Worm (Caenorhabditis elegans): ENCODE results near the gene srh-154.

Gene srh-154

DNA sequence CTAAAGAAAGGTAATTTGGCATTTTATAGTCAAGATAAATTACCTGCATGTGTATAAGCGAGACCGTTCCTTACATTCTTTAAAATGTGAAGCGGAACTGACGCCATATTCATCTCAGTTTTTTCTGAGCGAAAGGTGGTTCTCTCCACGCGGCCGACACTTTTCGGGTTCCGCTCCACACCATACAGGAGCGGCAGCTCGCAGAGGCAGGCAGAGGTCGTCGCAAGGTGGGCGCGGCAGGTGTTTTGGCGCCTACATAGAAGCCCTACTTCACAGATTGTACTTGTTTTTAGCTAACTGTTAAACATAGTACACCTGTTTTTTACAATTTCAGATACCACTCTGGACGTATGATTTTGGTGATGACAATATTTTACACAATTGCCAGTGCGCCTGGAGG, 28.4 kb downstream of the srh-154 start:
- TF ChIP-seq zip-5 (tag; optimal IDR thresholded peaks at IDR 0.05), result no peak
- TF ChIP-seq syd-9 (tag; optimal IDR thresholded peaks at IDR 0.05), result no peak
- no peak for TF ChIP-seq lin-11 (tag; optimal IDR thresholded peaks at IDR 0.05)
- TF ChIP-seq tbx-7 (tag; optimal IDR thresholded peaks at IDR 0.05), result no peak
- no peak for TF ChIP-seq T23F11.4 (GFP tag; optimal IDR thresholded peaks at IDR 0.05)
- TF ChIP-seq unc-55 (GFP tag; optimal IDR thresholded peaks at IDR 0.05), result no peak
- TF ChIP-seq npax-4 (tag; optimal IDR thresholded peaks at IDR 0.05), result no peak
- no peak for TF ChIP-seq unc-3 (GFP tag; conservative IDR thresholded peaks at IDR 0.05)
- no peak for TF ChIP-seq unc-3 (tag; optimal IDR thresholded peaks at IDR 0.05)
- TF ChIP-seq hlh-8 (tag; optimal IDR thresholded peaks at IDR 0.05), result no peak
- TF ChIP-seq hlh-15 (tag; optimal IDR thresholded peaks at IDR 0.05), result no peak
- no peak for TF ChIP-seq rnt-1 (tag; optimal IDR thresholded peaks at IDR 0.05)
- TF ChIP-seq Y22D7AL.16 (tag; optimal IDR thresholded peaks at IDR 0.05), result no peak

ce11 chrV:17469180-17469579, 29.7 kb downstream of the srh-154 start, which contains the start of gene F20E11.17:
F20E11.17 (minus strand) TSS chrV:17469280.
- TF ChIP-seq elt-4 (tag; optimal IDR thresholded peaks at IDR 0.05) (no peak), pat-9 (tag; optimal IDR thresholded peaks at IDR 0.05) (no peak), sdc-2 (tag; optimal IDR thresholded peaks at IDR 0.05) (no peak), ceh-48 (tag; optimal IDR thresholded peaks at IDR 0.05) (no peak), pag-3 (tag; optimal IDR thresholded peaks at IDR 0.05; ENCODE audit: borderline replicate concordance) (no peak), che-1 (tag; optimal IDR thresholded peaks at IDR 0.05) (no peak), tbx-7 (tag; optimal IDR thresholded peaks at IDR 0.05) (no peak), sox-4 (tag; optimal IDR thresholded peaks at IDR 0.05) (no peak), pha-4 (tag; optimal IDR thresholded peaks at IDR 0.05) (no peak)

- TF ChIP-seq tbx-7 (tag; optimal IDR thresholded peaks at IDR 0.05) (no peak), K09A11.1 (tag; optimal IDR thresholded peaks at IDR 0.05; ENCODE audit: insufficient read depth) (no peak), elt-2 (tag; optimal IDR thresholded peaks at IDR 0.05) (no peak), nfya-1 (tag; optimal IDR thresholded peaks at IDR 0.05) (no peak), pax-1 (tag; optimal IDR thresholded peaks at IDR 0.05) (no peak), C08G9.2 (tag; optimal IDR thresholded peaks at IDR 0.05) (no peak)
Measured at ce11 chrV:17471564-17471963, 32.1 kb downstream of the srh-154 start, which contains the start of gene srh-235. srh-235 (minus strand) TSS chrV:17471664.

DNA sequence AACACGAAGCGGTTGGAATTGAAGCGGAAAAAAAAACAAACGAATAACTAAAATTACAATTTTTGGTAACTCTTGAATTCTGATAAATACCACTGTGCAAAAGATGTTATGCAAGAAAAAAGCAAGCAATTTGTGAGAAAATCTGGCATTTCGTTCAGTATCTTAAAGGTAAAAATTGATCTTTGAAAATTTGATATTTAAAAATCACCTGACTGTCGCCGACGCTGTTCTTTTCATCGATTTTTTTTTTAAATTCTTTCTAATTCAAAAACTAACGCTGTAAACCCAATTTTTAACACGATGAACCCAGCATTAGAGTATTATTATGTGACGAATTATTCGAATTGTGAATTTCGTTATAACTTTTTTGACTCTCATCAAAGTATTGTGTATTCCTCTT, 34.2 kb downstream of the srh-154 start, which contains the start of gene srh-123:
Gene srh-123 (plus strand): TSS at position 301 of the 400 bp plus-strand sequence.
- TF ChIP-seq pag-3 (tag; optimal IDR thresholded peaks at IDR 0.05; ENCODE audit: borderline replicate concordance), result no peak
- no peak for TF ChIP-seq hlh-30 (tag; optimal IDR thresholded peaks at IDR 0.05; ENCODE audit: insufficient read depth)
- no peak for TF ChIP-seq fax-1 (tag; optimal IDR thresholded peaks at IDR 0.05)
- TF ChIP-seq C38D4.7 (GFP tag; optimal IDR thresholded peaks at IDR 0.05), result no peak
- TF ChIP-seq unc-3 (GFP tag; conservative IDR thresholded peaks at IDR 0.05), result no peak
- TF ChIP-seq unc-3 (tag; optimal IDR thresholded peaks at IDR 0.05), result no peak
- TF ChIP-seq lin-11 (tag; optimal IDR thresholded peaks at IDR 0.05), result no peak
- TF ChIP-seq fkh-10 (GFP tag; optimal IDR thresholded peaks at IDR 0.05), result no peak
- no peak for TF ChIP-seq rnt-1 (tag; optimal IDR thresholded peaks at IDR 0.05)
- no peak for TF ChIP-seq ztf-16 (tag; optimal IDR thresholded peaks at IDR 0.05)
- no peak for TF ChIP-seq pax-1 (tag; optimal IDR thresholded peaks at IDR 0.05)
- TF ChIP-seq ahr-1 (tag; optimal IDR thresholded peaks at IDR 0.05), result no peak

DNA sequence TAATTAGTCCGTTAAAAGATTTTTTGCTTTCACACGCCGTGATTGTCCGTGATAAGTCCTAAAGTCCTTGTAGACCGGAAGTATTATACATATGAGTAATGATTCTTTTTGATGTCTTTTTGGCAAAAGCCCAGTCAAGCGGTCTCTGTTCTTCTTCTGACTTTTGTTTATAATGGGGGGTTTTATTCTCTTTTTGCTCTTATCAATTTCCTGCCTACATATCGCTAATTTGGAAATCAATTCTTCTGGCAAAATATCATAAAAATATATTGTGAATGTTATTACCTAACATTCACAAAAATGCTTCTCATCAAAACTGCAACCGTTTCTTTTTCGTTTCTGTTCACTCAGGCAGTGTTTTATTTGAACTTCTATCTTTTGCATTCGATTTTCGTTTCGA, 37.0 kb downstream of the srh-154 start, which contains the start of gene srbc-61:
Gene srbc-61 (plus strand): TSS at position 301 of the 400 bp plus-strand sequence.
- TF ChIP-seq elt-4 (tag; optimal IDR thresholded peaks at IDR 0.05) (no peak), sdc-2 (tag; optimal IDR thresholded peaks at IDR 0.05) (no peak), sox-4 (tag; optimal IDR thresholded peaks at IDR 0.05) (no peak), syd-9 (tag; optimal IDR thresholded peaks at IDR 0.05) (no peak), dmd-4 (tag; optimal IDR thresholded peaks at IDR 0.05; ENCODE audit: borderline replicate concordance) (no peak), mec-3 (tag; optimal IDR thresholded peaks at IDR 0.05; ENCODE audit: borderline replicate concordance) (no peak), nhr-232 (tag; optimal IDR thresholded peaks at IDR 0.05) (no peak), ceh-14 (tag; optimal IDR thresholded peaks at IDR 0.05) (no peak), ceh-9 (tag; optimal IDR thresholded peaks at IDR 0.05) (no peak), ahr-1 (tag; optimal IDR thresholded peaks at IDR 0.05) (no peak), tbx-2 (tag; optimal IDR thresholded peaks at IDR 0.05) (no peak), ceh-24 (tag; optimal IDR thresholded peaks at IDR 0.05) (no peak), ceh-31 (tag; optimal IDR thresholded peaks at IDR 0.05) (no peak), che-1 (tag; optimal IDR thresholded peaks at IDR 0.05) (no peak)

All from whole organism, late embryonic.